Fruit fly (Drosophila melanogaster) Kc167 (cell line): ENCODE data around the gene CG5863.

Source experiments
- Myc ChIP-seq: fragments of >200 bp; optimal IDR thresholded peaks from 2 replicates; lab custom pipeline; 2017; ENCODE audit warnings: missing external identifiers
- Sin3A ChIP-seq: fragments of >200 bp; optimal IDR thresholded peaks from 2 replicates; lab custom pipeline; 2018; ENCODE audit warnings: missing external identifiers
- h ChIP-seq: fragments of >200 bp; optimal IDR thresholded peaks from 3 replicates; lab custom pipeline; 2018; ENCODE audit warnings: missing external identifiers
- insv ChIP-seq: fragments of >200 bp; optimal IDR thresholded peaks from 3 replicates; lab custom pipeline; 2018; ENCODE audit warnings: missing external identifiers
- psq ChIP-seq: fragments of >200 bp; optimal IDR thresholded peaks from 2 replicates; lab custom pipeline; 2017; ENCODE audit warnings: missing external identifiers

dm6 chr3R:17407576-17407975 lies 3.3 kb upstream of the CG5863 start, which contains the start of gene CG17283:
- TF ChIP-seq Myc (lab: Kevin White, UChicago) = no peak
- no peak for TF ChIP-seq insv (lab: Kevin White, UChicago)
- TF ChIP-seq Sin3A (lab: Kevin White, UChicago) = no peak
- TF ChIP-seq h (lab: Kevin White, UChicago) = no peak
- no peak for TF ChIP-seq psq
